Worm (Caenorhabditis elegans) whole organism, L2 larva: ENCODE data around the gene bus-8B.

Source experiments
- ama-1 ChIP-seq: fragments of 150-350 bp; optimal IDR thresholded peaks from 2 replicates; lab custom pipeline; 2018; ENCODE audit warnings: inconsistent platforms
- dmd-4 ChIP-seq: sonication (generic microtip); optimal IDR thresholded peaks from 2 replicates; lab custom pipeline; 2017; ENCODE audit warnings: missing biosample characterization, missing genetic modification characterization
- egl-27 ChIP-seq: sonication (generic microtip); optimal IDR thresholded peaks from 3 replicates; lab custom pipeline; 2017; ENCODE audit warnings: missing biosample characterization, missing genetic modification reagents, missing genetic modification characterization
- elt-1 ChIP-seq: fragments of 150-350 bp; optimal IDR thresholded peaks from 2 replicates; lab custom pipeline; 2014; ENCODE audit warnings: missing biosample characterization, missing genetic modification characterization
- elt-3 ChIP-seq: sonication (generic microtip); optimal IDR thresholded peaks from 2 replicates; lab custom pipeline; 2017; ENCODE audit warnings: missing biosample characterization, missing genetic modification characterization
- mdl-1 ChIP-seq, 2 experiments: fragments of 150-350 bp in 1 of 2; sonication (generic microtip) in 1 of 2; optimal IDR thresholded peaks; 2 replicates each; lab custom pipeline; 2017; ENCODE audit warnings: missing biosample characterization in 2 of 2, missing genetic modification characterization in 2 of 2
- zag-1 ChIP-seq: fragments of 150-350 bp; optimal IDR thresholded peaks from 2 replicates; lab custom pipeline; 2014; ENCODE audit warnings: missing biosample characterization, missing genetic modification characterization

- TF ChIP-seq elt-3 (tag; lab: Kevin White, UChicago) (no peak), elt-1 (tag; lab: Kevin White, UChicago) (no peak), zag-1 (tag; lab: Kevin White, UChicago) (no peak), ama-1 (lab: Kevin White, UChicago) (no peak), egl-27 (no peak), mdl-1 (tag; optimal IDR thresholded peaks at IDR 0.05; lab: Kevin White, UChicago) (no peak), dmd-4 (tag; lab: Kevin White, UChicago) (no peak)
Observed at ce11 chrX:5447381-5447780, 45.8 kb upstream of the bus-8B start.
